Worm (Caenorhabditis elegans) whole organism, L2 larva: ENCODE results near the gene F58F9.6.

Experiments
- R02D3.7 ChIP-seq: fragments of 150-350 bp; optimal IDR thresholded peaks from 2 replicates; lab custom pipeline; 2014; ENCODE audit warnings: missing biosample characterization, missing genetic modification characterization
- ZK546.5 ChIP-seq: sonication (generic microtip); optimal IDR thresholded peaks from 2 replicates; lab custom pipeline; 2017; ENCODE audit warnings: missing biosample characterization, missing genetic modification characterization
- ama-1 ChIP-seq: fragments of 150-350 bp; optimal IDR thresholded peaks from 2 replicates; lab custom pipeline; 2018; ENCODE audit warnings: inconsistent platforms
- lin-11 ChIP-seq: fragments of 150-350 bp; sonication (generic microtip); optimal IDR thresholded peaks from 2 replicates; lab custom pipeline; 2014; ENCODE audit warnings: missing biosample characterization, missing genetic modification characterization, inconsistent platforms, mixed read lengths
- lsy-2 ChIP-seq, 2 experiments: fragments of 150-350 bp in 1 of 2; sonication (generic microtip) in 1 of 2; optimal IDR thresholded peaks; 2 replicates each; lab custom pipeline; 2014 to 2017; ENCODE audit warnings: missing biosample characterization in 2 of 2, missing genetic modification characterization in 2 of 2
- nhr-11 ChIP-seq: fragments of 150-350 bp; optimal IDR thresholded peaks from 2 replicates; lab custom pipeline; 2014; ENCODE audit warnings: missing biosample characterization, missing genetic modification characterization
- nhr-12 ChIP-seq: fragments of 150-350 bp; optimal IDR thresholded peaks from 2 replicates; lab custom pipeline; 2014; ENCODE audit warnings: missing biosample characterization, missing genetic modification characterization
- skn-1 ChIP-seq: sonication (generic microtip); optimal IDR thresholded peaks from 2 replicates; lab custom pipeline; 2017; ENCODE audit warnings: missing biosample characterization, missing genetic modification characterization
- snpc-4 ChIP-seq: fragments of 150-350 bp; optimal IDR thresholded peaks from 2 replicates; lab custom pipeline; 2014; ENCODE audit warnings: missing biosample characterization, missing genetic modification characterization
- unc-39 ChIP-seq: fragments of 150-350 bp; optimal IDR thresholded peaks from 2 replicates; lab custom pipeline; 2014; ENCODE audit warnings: missing biosample characterization, missing genetic modification characterization
- unc-62 ChIP-seq: fragments of 150-350 bp; optimal IDR thresholded peaks from 2 replicates; lab custom pipeline; 2014; ENCODE audit warnings: missing biosample characterization, missing genetic modification reagents, missing genetic modification characterization
- ztf-4 ChIP-seq: fragments of 150-350 bp; optimal IDR thresholded peaks from 2 replicates; lab custom pipeline; 2014; ENCODE audit warnings: missing biosample characterization, missing genetic modification characterization

DNA sequence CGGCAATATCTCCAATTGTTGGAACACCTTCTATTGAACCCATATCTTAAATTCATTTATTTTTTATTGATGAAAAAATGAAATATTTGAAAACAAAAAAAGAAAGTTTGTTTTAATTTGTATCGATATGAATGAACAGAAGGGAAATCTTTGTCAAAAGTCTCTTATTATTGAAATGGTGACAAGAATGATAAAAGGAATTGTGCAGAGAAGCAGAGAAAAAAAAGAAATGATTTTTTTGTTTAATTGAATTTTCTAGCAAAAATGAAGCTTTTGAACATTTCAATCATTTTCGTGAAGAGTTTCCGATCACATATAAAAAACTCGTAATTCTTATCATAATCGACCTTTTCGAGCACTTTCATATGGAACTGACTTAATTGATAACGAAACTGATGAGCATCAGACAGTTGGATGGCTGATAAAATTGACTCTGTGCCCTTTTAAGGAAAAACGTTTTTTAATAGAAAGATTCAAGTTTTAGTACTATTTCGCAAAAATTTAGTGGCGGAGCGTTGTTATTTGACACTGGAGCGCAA lies 38.3 kb upstream of the F58F9.6 start, which contains the start of the genes aat-4 and T13A10.1:
- TF ChIP-seq nhr-12 (tag; lab: Kevin White, UChicago) (no peak), skn-1 (tag; lab: Kevin White, UChicago) (no peak), ztf-4 (tag; lab: Kevin White, UChicago) (no peak), unc-39 (no peak), lin-11 (tag; lab: Kevin White, UChicago) (no peak), ZK546.5 (no peak), snpc-4 (tag; lab: Kevin White, UChicago) (no peak), lsy-2 (tag; optimal IDR thresholded peaks at IDR 0.05; lab: Kevin White, UChicago) (no peak), ama-1 (lab: Kevin White, UChicago) (no peak), unc-62 (GFP tag; lab: Kevin White, UChicago) (no peak), nhr-11 (tag; lab: Kevin White, UChicago) (no peak), R02D3.7 (tag; lab: Kevin White, UChicago) (no peak)
